Fruit fly (Drosophila melanogaster): ENCODE data around the gene CG9109.
A peak's percentile ranks its signal among the peaks of the same experiment; 100 is the strongest.

Gene CG9109

DNA sequence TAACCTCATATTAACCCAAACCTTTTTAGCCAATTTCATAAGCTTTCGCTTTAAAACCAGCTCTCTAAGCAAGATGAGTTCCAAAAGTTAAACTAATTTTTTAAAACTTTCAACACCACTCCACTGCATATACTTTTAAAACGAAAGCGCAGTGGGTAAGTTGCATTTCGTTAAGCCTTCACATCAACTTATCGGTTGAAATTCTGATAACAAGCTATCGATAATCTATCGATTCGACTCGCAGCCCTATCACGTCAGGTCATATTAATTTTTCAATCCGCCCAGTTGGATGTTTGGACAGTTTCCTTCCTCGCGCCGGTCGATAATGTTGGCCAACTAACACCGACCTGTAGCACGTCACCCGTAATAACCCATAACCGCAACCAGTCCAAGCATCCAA is 48.1 kb downstream of the CG9109 start, which contains the start of gene ifc (continued):
- peak; percentile 82 for TF ChIP-seq HmgZ (tag; optimal IDR thresholded peaks at IDR 0.05)
- TF ChIP-seq HHEX (GFP tag; optimal IDR thresholded peaks at IDR 0.05) = peak; percentile 31
- no peak for TF ChIP-seq Optix (GFP tag; IDR thresholded peaks at IDR 0.05)
- no peak for TF ChIP-seq ken (GFP tag; IDR thresholded peaks at IDR 0.05)
- TF ChIP-seq Ets97D (GFP tag; optimal IDR thresholded peaks at IDR 0.05) = peak; percentile 91
- peak; percentile 36 for TF ChIP-seq pum (GFP tag; optimal IDR thresholded peaks at IDR 0.05)
- no peak for TF ChIP-seq lmd (GFP tag; IDR thresholded peaks at IDR 0.05)
- peak; percentile 22 for TF ChIP-seq zen (tag; optimal IDR thresholded peaks at IDR 0.05)
- TF ChIP-seq CG15073 (GFP tag; optimal IDR thresholded peaks at IDR 0.05) = no peak
- no peak for TF ChIP-seq CG9932 (GFP tag; IDR thresholded peaks at IDR 0.05)
- TF ChIP-seq CG1602 (GFP tag; optimal IDR thresholded peaks at IDR 0.05) = peak; percentile 59
- TF ChIP-seq BEAF-32 (GFP tag; optimal IDR thresholded peaks at IDR 0.05) = peak; percentile 83
- no peak for TF ChIP-seq toy (GFP tag; IDR thresholded peaks at IDR 0.05)
- TF ChIP-seq E2f1 (GFP tag; IDR thresholded peaks at IDR 0.05) = no peak
- peak; percentile 61 for TF ChIP-seq CG15269 (tag; optimal IDR thresholded peaks at IDR 0.05)
- TF ChIP-seq trh (GFP tag; optimal IDR thresholded peaks at IDR 0.05) = peak; percentile 4
- TF ChIP-seq Ada2b (GFP tag; IDR thresholded peaks at IDR 0.05) = no peak
- TF ChIP-seq cad (GFP tag; optimal IDR thresholded peaks at IDR 0.05) = no peak
- peak; percentile 56 for TF ChIP-seq Nf-YC (tag; optimal IDR thresholded peaks at IDR 0.05)
- TF ChIP-seq CG9437 (GFP tag; optimal IDR thresholded peaks at IDR 0.05) = no peak
- TF ChIP-seq Hr3 (GFP tag; optimal IDR thresholded peaks at IDR 0.05) = peak; percentile 30
- no peak for TF ChIP-seq CG14667 (GFP tag; IDR thresholded peaks at IDR 0.05)
- TF ChIP-seq HLH3B (GFP tag; IDR thresholded peaks at IDR 0.05) = no peak
- TF ChIP-seq maf-S (GFP tag; optimal IDR thresholded peaks at IDR 0.05) = peak; percentile 43
- no peak for TF ChIP-seq btn (GFP tag; optimal IDR thresholded peaks at IDR 0.05)
- peak; percentile 7 for TF ChIP-seq Six4 (GFP tag; optimal IDR thresholded peaks at IDR 0.05)
- TF ChIP-seq sd (tag; optimal IDR thresholded peaks at IDR 0.05) = peak; percentile 55
- no peak for TF ChIP-seq h (optimal IDR thresholded peaks at IDR 0.05)
- TF ChIP-seq CG13894 (tag; optimal IDR thresholded peaks at IDR 0.05) = peak; percentile 89
- no peak for TF ChIP-seq crol (GFP tag; IDR thresholded peaks at IDR 0.05)
- no peak for TF ChIP-seq CG6689 (GFP tag; IDR thresholded peaks at IDR 0.05)
- TF ChIP-seq Mes4 (GFP tag; optimal IDR thresholded peaks at IDR 0.05) = peak; percentile 30
- no peak for TF ChIP-seq jigr1 (GFP tag; IDR thresholded peaks at IDR 0.05)
- peak; percentile 70 for TF ChIP-seq dm (GFP tag; optimal IDR thresholded peaks at IDR 0.05)
- no peak for TF ChIP-seq CG11398 (GFP tag; optimal IDR thresholded peaks at IDR 0.05)
- TF ChIP-seq disco-r (GFP tag; optimal IDR thresholded peaks at IDR 0.05) = peak; percentile 19
- TF ChIP-seq CG12391 (tag; optimal IDR thresholded peaks at IDR 0.05) = peak; percentile 74
- no peak for TF ChIP-seq klu (GFP tag; IDR thresholded peaks at IDR 0.05)
- no peak for TF ChIP-seq gce (GFP tag; IDR thresholded peaks at IDR 0.05)
- no peak for TF ChIP-seq dati (GFP tag; IDR thresholded peaks at IDR 0.05)
- no peak for TF ChIP-seq aop (GFP tag; IDR thresholded peaks at IDR 0.05)
- no peak for TF ChIP-seq Oaz (GFP tag; IDR thresholded peaks at IDR 0.05)
- TF ChIP-seq Hsf (GFP tag; optimal IDR thresholded peaks at IDR 0.05) = peak; percentile 55
- TF ChIP-seq HLHmδ (GFP tag; optimal IDR thresholded peaks at IDR 0.05) = peak; percentile 19
- no peak for TF ChIP-seq TFAM (GFP tag; optimal IDR thresholded peaks at IDR 0.05)
- TF ChIP-seq CG6272 (GFP tag; IDR thresholded peaks at IDR 0.05) = 0 out of 2 replicates have a peak, but pooled peaks have one; percentile 13
- TF ChIP-seq CG30403 (GFP tag; optimal IDR thresholded peaks at IDR 0.05) = peak; percentile 68
- TF ChIP-seq Deaf1 (tag; optimal IDR thresholded peaks at IDR 0.05) = peak; percentile 3
- TF ChIP-seq Mad (GFP tag; optimal IDR thresholded peaks at IDR 0.05) = peak; percentile 51
- TF ChIP-seq CG10979 (tag; optimal IDR thresholded peaks at IDR 0.05) = peak; percentile 36
- peak; percentile 5 for TF ChIP-seq Atf3 (GFP tag; optimal IDR thresholded peaks at IDR 0.05)
- TF ChIP-seq hbn (GFP tag; IDR thresholded peaks at IDR 0.05; ENCODE audit: partially characterized antibody) = no peak
- TF ChIP-seq sob (GFP tag; IDR thresholded peaks at IDR 0.05) = no peak
- TF ChIP-seq sug (tag; optimal IDR thresholded peaks at IDR 0.05) = peak; percentile 60
